Worm (Caenorhabditis elegans) whole organism, L1 larva: ENCODE data around the gene Y38E10A.9.

Experiments used
- ceh-82 ChIP-seq, 3 experiments: fragments of 150-350 bp in 1 of 3; sonication (generic microtip) in 2 of 3; optimal IDR thresholded peaks; 2 replicates each; lab custom pipeline; 2014 to 2017; ENCODE audit warnings: missing biosample characterization in 3 of 3, missing genetic modification characterization in 3 of 3
- nhr-11 ChIP-seq: fragments of 150-350 bp; optimal IDR thresholded peaks from 2 replicates; lab custom pipeline; 2014; ENCODE audit warnings: missing biosample characterization, missing genetic modification characterization
- nhr-76 ChIP-seq: sonication (generic microtip); optimal IDR thresholded peaks from 2 replicates; lab custom pipeline; 2017; ENCODE audit warnings: missing biosample characterization, missing genetic modification characterization
- sox-4 ChIP-seq: sonication (generic microtip); optimal IDR thresholded peaks from 2 replicates; lab custom pipeline; 2016; ENCODE audit warnings: missing genetic modification characterization, missing compliant biosample characterization

DNA sequence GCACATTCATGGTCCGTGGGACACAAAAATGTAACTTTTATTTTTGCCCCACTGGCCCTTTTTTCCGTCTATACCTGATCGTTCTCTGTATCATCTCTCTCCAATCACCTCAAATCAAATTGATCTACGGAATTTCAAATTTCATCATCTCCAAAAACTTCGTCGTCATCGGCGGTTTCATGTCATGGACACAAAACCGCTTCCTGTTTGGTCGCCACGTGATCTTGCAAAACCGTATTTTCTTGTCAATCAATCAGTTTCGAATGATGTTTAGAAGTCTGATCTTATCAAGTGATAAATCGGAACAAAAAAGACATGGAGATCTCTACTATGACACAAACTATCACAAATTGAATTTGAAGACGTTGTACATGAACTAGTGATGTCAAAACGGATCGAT, 16.9 kb downstream of the Y38E10A.9 start:
- TF ChIP-seq nhr-76 (tag; lab: Kevin White, UChicago) (no peak), nhr-11 (tag; lab: Kevin White, UChicago) (no peak), sox-4 (tag; lab: Kevin White, UChicago) (no peak), ceh-82 (tag; optimal IDR thresholded peaks at IDR 0.05; lab: Kevin White, UChicago) (no peak)
